Fruit fly (Drosophila melanogaster): ENCODE results near the gene CG12877.

DNA sequence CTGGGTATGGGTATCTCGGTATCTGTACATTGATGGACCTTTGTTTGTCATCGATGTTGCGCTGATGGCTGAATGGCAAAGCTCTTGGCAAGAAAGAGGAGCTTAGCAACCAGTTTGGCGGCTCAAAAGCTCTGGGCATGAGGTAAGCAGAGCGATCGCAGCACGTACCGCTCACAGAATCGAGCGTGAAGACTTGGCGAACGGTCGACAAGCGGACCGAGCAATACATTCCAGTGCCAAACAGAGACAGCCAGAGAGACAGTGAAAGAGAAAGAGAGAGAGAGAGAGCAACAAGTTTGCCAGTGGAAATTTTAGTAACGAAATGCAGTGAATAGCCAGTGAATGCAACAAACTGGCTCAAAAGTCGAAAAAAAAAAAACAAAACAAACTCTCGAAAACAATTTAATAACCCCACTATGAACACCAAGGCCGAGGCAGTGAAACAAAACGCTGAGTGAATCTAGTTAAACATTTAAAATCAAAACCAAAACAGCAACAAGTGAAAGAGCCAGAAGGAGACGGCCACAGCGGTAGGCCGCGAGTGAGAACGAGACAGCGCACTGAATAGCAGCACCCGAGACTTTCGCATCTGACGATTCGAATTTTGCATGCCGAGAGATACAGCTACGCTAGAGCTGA lies 29.6 kb downstream of the CG12877 start, which contains the start of gene Ets98B:
- TF ChIP-seq CG3032 (tag; optimal IDR thresholded peaks at IDR 0.05) (no peak), eg (GFP tag; IDR thresholded peaks at IDR 0.05) (no peak), Hr39 (GFP tag; optimal IDR thresholded peaks at IDR 0.05) (no peak), CG11762 (GFP tag; optimal IDR thresholded peaks at IDR 0.05; ENCODE audit: insufficient read depth) (no peak), dsx (GFP tag; optimal IDR thresholded peaks at IDR 0.05; ENCODE audit: poor library complexity, severe bottlenecking) (peak; percentile 21), Ets21C (GFP tag; optimal IDR thresholded peaks at IDR 0.05) (no peak)

Measured in whole organism, prepupa.